Worm (Caenorhabditis elegans) whole organism, L4 larva: ENCODE data around the gene ckb-2.
A peak's percentile ranks its signal among the peaks of the same experiment; 100 is the strongest.

Experiments used
- F44E2.7 ChIP-seq: fragments of 200-800 bp; sonication (Bioruptor generic); IDR thresholded peaks from 2 replicates; pipeline ENCODE4 v2.1.2; 2022; ENCODE audit warnings: missing genetic modification characterization, missing compliant biosample characterization
- Y48G9A.11 ChIP-seq: fragments of 200-800 bp; sonication (Bioruptor generic); IDR thresholded peaks from 2 replicates; pipeline ENCODE4 v1.3.6; 2022; ENCODE audit warnings: missing genetic modification reagents, missing genetic modification characterization, missing compliant biosample characterization
- Y75B8A.6 ChIP-seq: fragments of 200-800 bp; sonication (Bioruptor generic); IDR thresholded peaks from 2 replicates; pipeline ENCODE4 v1.3.6; 2022; ENCODE audit warnings: missing genetic modification reagents, missing genetic modification characterization, missing compliant biosample characterization
- ZK337.2 ChIP-seq: fragments of 200-800 bp; sonication (Bioruptor generic); IDR thresholded peaks from 2 replicates; pipeline ENCODE4 v1.3.6; 2022; ENCODE audit warnings: missing genetic modification reagents, missing genetic modification characterization, missing compliant biosample characterization
- aly-2 ChIP-seq: sonication (generic microtip); optimal IDR thresholded peaks from 2 replicates; lab custom pipeline; 2018; ENCODE audit warnings: missing biosample characterization, missing genetic modification characterization
- arid-1 ChIP-seq: fragments of 200-800 bp; sonication (Bioruptor generic); conservative IDR thresholded peaks from 2 replicates; pipeline ENCODE4 v1.3.6; 2022; ENCODE audit warnings: missing genetic modification reagents, missing genetic modification characterization, missing compliant biosample characterization
- ceh-20 ChIP-seq: fragments of 200-800 bp; sonication (Bioruptor generic); IDR thresholded peaks from 2 replicates; pipeline ENCODE4 v1.3.6; 2022; ENCODE audit warnings: missing genetic modification reagents, missing genetic modification characterization, missing compliant biosample characterization
- ceh-28 ChIP-seq: fragments of 150-350 bp; optimal IDR thresholded peaks from 2 replicates; lab custom pipeline; 2014; ENCODE audit warnings: missing biosample characterization, missing genetic modification reagents, missing genetic modification characterization
- ceh-82 ChIP-seq: sonication (generic microtip); optimal IDR thresholded peaks from 2 replicates; lab custom pipeline; 2017; ENCODE audit warnings: missing biosample characterization, missing genetic modification characterization
- ces-1 ChIP-seq: fragments of 150-350 bp; sonication (generic microtip); optimal IDR thresholded peaks from 4 replicates; lab custom pipeline; 2014; ENCODE audit warnings: missing biosample characterization, missing genetic modification reagents, missing genetic modification characterization
- daf-8 ChIP-seq: fragments of 200-800 bp; sonication (Bioruptor generic); IDR thresholded peaks from 2 replicates; pipeline ENCODE4 v1.3.6; 2022; ENCODE audit warnings: missing genetic modification characterization, missing compliant biosample characterization
- dmd-6 ChIP-seq: fragments of 200-800 bp; sonication (Bioruptor generic); IDR thresholded peaks from 2 replicates; pipeline ENCODE4 v1.3.6; 2022; ENCODE audit warnings: missing genetic modification reagents, missing genetic modification characterization, missing compliant biosample characterization
- dmd-8 ChIP-seq: fragments of 200-800 bp; sonication (Bioruptor generic); IDR thresholded peaks from 2 replicates; pipeline ENCODE4 v1.3.6; 2022; ENCODE audit warnings: missing genetic modification characterization, missing compliant biosample characterization
- dpl-1 ChIP-seq: fragments of 150-350 bp; optimal IDR thresholded peaks from 2 replicates; lab custom pipeline; 2014; ENCODE audit warnings: missing biosample characterization, missing genetic modification reagents, missing genetic modification characterization
- duxl-1 ChIP-seq: sonication (generic microtip); optimal IDR thresholded peaks from 2 replicates; lab custom pipeline; 2016; ENCODE audit warnings: mild to moderate bottlenecking, missing genetic modification characterization, moderate library complexity, missing compliant biosample characterization; ENCODE audit not compliant: poor library complexity
- gei-8 ChIP-seq: fragments of 200-800 bp; sonication (Bioruptor generic); optimal IDR thresholded peaks from 2 replicates; lab custom pipeline; 2018; ENCODE audit warnings: mild to moderate bottlenecking, missing genetic modification characterization, missing compliant biosample characterization
- hlh-11 ChIP-seq: fragments of 200-800 bp; sonication (Bioruptor generic); optimal IDR thresholded peaks from 2 replicates; lab custom pipeline; 2018; ENCODE audit warnings: mild to moderate bottlenecking, missing genetic modification characterization, missing compliant biosample characterization
- hlh-30 ChIP-seq: sonication (generic microtip); optimal IDR thresholded peaks from 2 replicates; lab custom pipeline; 2017; ENCODE audit warnings: antibody characterized with exemption, mild to moderate bottlenecking, missing genetic modification characterization, missing compliant biosample characterization; ENCODE audit not compliant: insufficient read depth
- jun-1 ChIP-seq: fragments of 150-350 bp; optimal IDR thresholded peaks from 2 replicates; lab custom pipeline; 2014; ENCODE audit warnings: missing biosample characterization, missing genetic modification reagents, missing genetic modification characterization
- lin-1 ChIP-seq: fragments of 200-800 bp; sonication (Bioruptor generic); IDR thresholded peaks from 2 replicates; pipeline ENCODE4 v1.3.6; 2022; ENCODE audit warnings: missing genetic modification reagents, missing genetic modification characterization, missing compliant biosample characterization
- lin-15B ChIP-seq: fragments of 150-350 bp; sonication (generic microtip); optimal IDR thresholded peaks from 3 replicates; lab custom pipeline; 2014; ENCODE audit warnings: missing biosample characterization, missing genetic modification characterization
- lin-39 ChIP-seq: fragments of 150-350 bp; optimal IDR thresholded peaks from 2 replicates; lab custom pipeline; 2014; ENCODE audit warnings: missing biosample characterization, missing genetic modification reagents, missing genetic modification characterization
- lsy-2 ChIP-seq, 2 experiments: fragments of 150-350 bp in 1 of 2; sonication (generic microtip) in 1 of 2; optimal IDR thresholded peaks; 2 replicates each; lab custom pipeline; 2014 to 2017; ENCODE audit warnings: missing biosample characterization in 2 of 2, missing genetic modification characterization in 2 of 2
- madf-5 ChIP-seq, 2 experiments: fragments of 200-800 bp; sonication (Bioruptor generic); IDR thresholded peaks; 2 replicates each; pipeline ENCODE4 v1.3.6; 2022; ENCODE audit warnings: missing compliant biosample characterization in 2 of 2, missing genetic modification characterization in 2 of 2
- madf-9 ChIP-seq: fragments of 200-800 bp; sonication (Bioruptor generic); conservative IDR thresholded peaks from 2 replicates; pipeline ENCODE4 v1.3.6; 2022; ENCODE audit warnings: missing genetic modification reagents, missing genetic modification characterization, missing compliant biosample characterization
- mep-1 ChIP-seq: fragments of 150-350 bp; sonication (generic microtip); optimal IDR thresholded peaks from 3 replicates; lab custom pipeline; 2014; ENCODE audit warnings: missing biosample characterization, missing genetic modification characterization
- mes-2 ChIP-seq: sonication (generic microtip); optimal IDR thresholded peaks from 2 replicates; lab custom pipeline; 2016; ENCODE audit warnings: missing genotype, mild to moderate bottlenecking, missing genetic modification characterization, missing compliant biosample characterization; ENCODE audit not compliant: poor library complexity, severe bottlenecking
- nhr-102 ChIP-seq: sonication (generic microtip); optimal IDR thresholded peaks from 2 replicates; lab custom pipeline; 2016; ENCODE audit warnings: mild to moderate bottlenecking, missing genetic modification characterization, moderate library complexity, missing compliant biosample characterization
- nhr-42 ChIP-seq: fragments of 200-800 bp; sonication (Bioruptor generic); IDR thresholded peaks from 2 replicates; pipeline ENCODE4 v1.3.6; 2022; ENCODE audit warnings: missing genetic modification characterization, missing compliant biosample characterization
- php-3 ChIP-seq: fragments of 200-800 bp; sonication (Bioruptor generic); IDR thresholded peaks from 2 replicates; pipeline ENCODE4 v1.3.6; 2022; ENCODE audit warnings: missing genetic modification reagents, missing genetic modification characterization, missing compliant biosample characterization
- pqm-1 ChIP-seq: sonication (generic microtip); optimal IDR thresholded peaks from 2 replicates; lab custom pipeline; 2017; ENCODE audit warnings: missing biosample characterization, missing genetic modification characterization
- snpc-1.2 ChIP-seq: fragments of 200-800 bp; sonication (Bioruptor generic); IDR thresholded peaks from 2 replicates; pipeline ENCODE4 v1.3.6; 2022; ENCODE audit warnings: missing genetic modification reagents, missing genetic modification characterization, missing compliant biosample characterization
- spr-3 ChIP-seq: fragments of 200-800 bp; sonication (Bioruptor generic); optimal IDR thresholded peaks from 2 replicates; lab custom pipeline; 2018; ENCODE audit warnings: mild to moderate bottlenecking, missing genetic modification characterization, missing compliant biosample characterization
- unc-62 ChIP-seq, 3 experiments: fragments of 150-350 bp in 1 of 3; sonication (generic microtip); optimal IDR thresholded peaks in 2 of 3; peaks in 1 of 3; 1 replicate in 1 of 3; 2 replicates in 2 of 3; lab custom pipeline; 2014 to 2017; ENCODE audit warnings: missing biosample characterization in 3 of 3, missing genetic modification characterization in 3 of 3, missing genetic modification reagents in 3 of 3, missing genotype in 1 of 3
- zfp-3 ChIP-seq: fragments of 200-800 bp; sonication (Bioruptor generic); conservative IDR thresholded peaks from 2 replicates; pipeline ENCODE4 v1.3.6; 2022; ENCODE audit warnings: missing genetic modification reagents, missing genetic modification characterization, missing compliant biosample characterization

Gene ckb-2

ce11 chrIII:4414041-4414440, 46.3 kb downstream of the ckb-2 start (continued):
- TF ChIP-seq spr-3 (GFP tag; lab: Kevin White, UChicago) (peak; percentile 38), php-3 (GFP tag; lab: Robert Waterston, UW) (0 out of 2 replicates have a peak, but pooled peaks have one; percentile 43), mes-2 (tag; lab: Kevin White, UChicago) (peak; percentile 67), dpl-1 (GFP tag; lab: Kevin White, UChicago) (peak; percentile 41), nhr-102 (tag; lab: Kevin White, UChicago) (peak; percentile 58), hlh-30 (tag; lab: Kevin White, UChicago) (peak; percentile 36), lin-1 (GFP tag; lab: Robert Waterston, UW) (peak; percentile 46; the same call in 1 of the 2 replicates), Y75B8A.6 (GFP tag; lab: Robert Waterston, UW) (0 out of 2 replicates have a peak, but pooled peaks have one; percentile 50), Y48G9A.11 (GFP tag; lab: Robert Waterston, UW) (0 out of 2 replicates have a peak, but pooled peaks have one; percentile 39), ceh-20 (GFP tag; lab: Robert Waterston, UW) (peak; percentile 82), madf-5 (GFP tag; IDR thresholded peaks at IDR 0.05; lab: Robert Waterston, UW) (0 out of 4 replicates have a peak, but pooled peaks have one; percentile 16 to 33), lsy-2 (tag; optimal IDR thresholded peaks at IDR 0.05; lab: Kevin White, UChicago) (peak; percentile 28 to 74), F44E2.7 (GFP tag; lab: Robert Waterston, UW) (peak; percentile 71; the same call in 1 of the 2 replicates), madf-9 (peak; percentile 35; the same call in 1 of the 2 replicates), duxl-1 (tag; lab: Kevin White, UChicago) (peak; percentile 67), arid-1 (GFP tag; lab: Robert Waterston, UW) (peak; percentile 62), nhr-42 (GFP tag; lab: Robert Waterston, UW) (0 out of 2 replicates have a peak, but pooled peaks have one; percentile 7), zfp-3 (GFP tag; lab: Robert Waterston, UW) (peak; percentile 74; the same call in 1 of the 2 replicates), hlh-11 (tag; lab: Kevin White, UChicago) (peak; percentile 20), gei-8 (GFP tag; lab: Kevin White, UChicago) (peak; percentile 38), ZK337.2 (GFP tag; lab: Robert Waterston, UW) (peak; percentile 39; the same call in 1 of the 2 replicates), daf-8 (0 out of 2 replicates have a peak, but pooled peaks have one; percentile 16)

ce11 chrIII:4415135-4415534, 47.4 kb downstream of the ckb-2 start, which contains the start of gene R07E5.11:
Gene R07E5.11, minus strand, starts transcription at chrIII:4415235.
- no peak for TF ChIP-seq ceh-28
- TF ChIP-seq ceh-82: no peak
- TF ChIP-seq, all 104 proteins: peak for 0

- TF ChIP-seq dmd-8: no peak
- TF ChIP-seq ceh-82: no peak
- no peak for TF ChIP-seq pqm-1 (tag; lab: Kevin White, UChicago)
- TF ChIP-seq unc-62 (GFP tag; optimal IDR thresholded peaks at IDR 0.05 in 1 of 2; lab: Kevin White, UChicago): no peak
- no peak for TF ChIP-seq unc-62 (tag; optimal IDR thresholded peaks at IDR 0.05; lab: Kevin White, UChicago)
- TF ChIP-seq aly-2 (tag; lab: Kevin White, UChicago): no peak
- TF ChIP-seq ces-1 (GFP tag; lab: Kevin White, UChicago): no peak
- TF ChIP-seq lin-39 (tag; lab: Kevin White, UChicago): no peak
- no peak for TF ChIP-seq duxl-1 (tag; lab: Kevin White, UChicago)
- no peak for TF ChIP-seq mep-1 (tag; lab: Kevin White, UChicago)
- TF ChIP-seq dmd-6 (GFP tag; lab: Robert Waterston, UW): no peak
- no peak for TF ChIP-seq lin-15B (tag; lab: Kevin White, UChicago)
- no peak for TF ChIP-seq jun-1 (tag; lab: Kevin White, UChicago)
- TF ChIP-seq snpc-1.2 (GFP tag; lab: Robert Waterston, UW): no peak
Measured at ce11 chrIII:4417956-4418355, 50.2 kb downstream of the ckb-2 start, which contains the start of the genes R07E5.19 and pdcd-2. Gene R07E5.19, minus strand, starts transcription at chrIII:4418056. Gene pdcd-2, minus strand, starts transcription at chrIII:4418057.
